Fruit fly (Drosophila melanogaster): ENCODE measurements around the gene CG42507.

dm6 chr3L:14731790-14732189 is 26.0 kb downstream of the CG42507 start:
- TF ChIP-seq psq (optimal IDR thresholded peaks at IDR 0.05) (no peak), usp (GFP tag; optimal IDR thresholded peaks at IDR 0.05) (no peak), CG8478 (optimal IDR thresholded peaks at IDR 0.05) (no peak), pan (optimal IDR thresholded peaks at IDR 0.05) (no peak), Dll (optimal IDR thresholded peaks at IDR 0.05) (no peak)

All from whole organism.